Fruit fly (Drosophila melanogaster) whole organism, wandering third instar larva: ENCODE measurements around the gene RtcB.

ENCODE experiments used
- Abd-B ChIP-seq: fragments of >200 bp; optimal IDR thresholded peaks from 2 replicates; lab custom pipeline; 2017; ENCODE audit warnings: missing biosample characterization, missing genetic modification characterization
- CG32264 ChIP-seq: fragments of 200-800 bp; sonication (Bioruptor generic); optimal IDR thresholded peaks from 2 replicates; lab custom pipeline; 2016; ENCODE audit warnings: missing biosample characterization, missing genetic modification characterization
- CG9705 ChIP-seq: fragments of 200-800 bp; sonication (Bioruptor generic); optimal IDR thresholded peaks from 2 replicates; lab custom pipeline; 2018; ENCODE audit warnings: missing biosample characterization, mild to moderate bottlenecking, missing genetic modification characterization
- CrebA ChIP-seq: fragments of 200-800 bp; sonication (Bioruptor generic); optimal IDR thresholded peaks from 2 replicates; lab custom pipeline; 2016; ENCODE audit warnings: missing biosample characterization, mild to moderate bottlenecking, missing genetic modification characterization, borderline replicate concordance
- Dfd ChIP-seq: fragments of >200 bp; optimal IDR thresholded peaks from 2 replicates; lab custom pipeline; 2017; ENCODE audit warnings: missing biosample characterization, missing genetic modification characterization
- Dif ChIP-seq: fragments of 200-275, 200-300 bp; sonication (Bioruptor generic); optimal IDR thresholded peaks from 2 replicates; lab custom pipeline; 2018; ENCODE audit warnings: missing biosample characterization, missing genetic modification characterization; ENCODE audit not compliant: partially characterized antibody
- GATAd ChIP-seq: sonication (Bioruptor generic); optimal IDR thresholded peaks from 2 replicates; lab custom pipeline; 2016; ENCODE audit warnings: missing biosample characterization, missing genetic modification characterization
- HLH106 ChIP-seq: fragments of 200-800 bp; optimal IDR thresholded peaks from 3 replicates; lab custom pipeline; 2019; ENCODE audit warnings: missing biosample characterization, mild to moderate bottlenecking, missing genetic modification characterization, moderate library complexity
- Hnf4 ChIP-seq: fragments of 200-800 bp; sonication (Bioruptor generic); optimal IDR thresholded peaks from 2 replicates; lab custom pipeline; 2016; ENCODE audit warnings: missing biosample characterization, mild to moderate bottlenecking, missing genetic modification characterization
- Hr78 ChIP-seq: fragments of >200 bp; optimal IDR thresholded peaks from 2 replicates; lab custom pipeline; 2017; ENCODE audit warnings: missing biosample characterization, missing genetic modification characterization
- Hr83 ChIP-seq: fragments of 200-300 bp; sonication (Bioruptor generic); optimal IDR thresholded peaks from 2 replicates; lab custom pipeline; 2016; ENCODE audit warnings: missing biosample characterization, mild to moderate bottlenecking, missing genetic modification characterization, moderate library complexity; ENCODE audit not compliant: poor library complexity, severe bottlenecking
- Jra ChIP-seq: sonication (Bioruptor generic); optimal IDR thresholded peaks from 2 replicates; lab custom pipeline; 2016; ENCODE audit warnings: missing biosample characterization, missing genetic modification characterization
- Mio ChIP-seq: sonication (Bioruptor generic); optimal IDR thresholded peaks from 2 replicates; lab custom pipeline; 2016; ENCODE audit warnings: missing biosample characterization, missing genetic modification characterization
- Myc ChIP-seq: fragments of >200 bp; optimal IDR thresholded peaks from 2 replicates; lab custom pipeline; 2017
- N ChIP-seq: fragments of >200 bp; optimal IDR thresholded peaks from 2 replicates; lab custom pipeline; 2018; ENCODE audit warnings: missing biosample characterization, missing external identifiers, missing genetic modification characterization
- OdsH ChIP-seq: fragments of 200-800 bp; sonication (Bioruptor generic); optimal IDR thresholded peaks from 2 replicates; lab custom pipeline; 2016; ENCODE audit warnings: missing biosample characterization, mild to moderate bottlenecking, missing genetic modification characterization
- Rel ChIP-seq, 2 experiments: fragments of 200-800 bp; sonication (Bioruptor generic) in 1 of 2; optimal IDR thresholded peaks; 2 replicates in 1 of 2; 3 replicates in 1 of 2; lab custom pipeline; 2016 to 2019; ENCODE audit warnings: mild to moderate bottlenecking in 2 of 2, missing biosample characterization in 2 of 2, missing genetic modification characterization in 2 of 2, moderate library complexity in 1 of 2
- Sp1 ChIP-seq: fragments of 200-800 bp; sonication (Bioruptor generic); optimal IDR thresholded peaks from 3 replicates; lab custom pipeline; 2019; ENCODE audit warnings: missing biosample characterization, mild to moderate bottlenecking, missing genetic modification characterization, moderate library complexity
- Vsx2 ChIP-seq: fragments of 200-300, 225-300 bp; sonication (Bioruptor generic); optimal IDR thresholded peaks from 2 replicates; lab custom pipeline; 2018; ENCODE audit warnings: missing biosample characterization, missing genetic modification characterization; ENCODE audit not compliant: partially characterized antibody
- br ChIP-seq: fragments of 200-800 bp; sonication (Bioruptor generic); optimal IDR thresholded peaks from 2 replicates; lab custom pipeline; 2016; ENCODE audit warnings: missing biosample characterization, missing genetic modification characterization
- brk ChIP-seq: fragments of 200-800 bp; sonication (Bioruptor generic); optimal IDR thresholded peaks from 2 replicates; lab custom pipeline; 2016; ENCODE audit warnings: missing biosample characterization, mild to moderate bottlenecking, missing genetic modification characterization
- dl ChIP-seq, 2 experiments: fragments of 175-275, 200-275 bp in 1 of 2; fragments of 200-275 bp in 1 of 2; sonication (Bioruptor generic); optimal IDR thresholded peaks; lab custom pipeline; 2018; ENCODE audit warnings: mild to moderate bottlenecking in 2 of 2, missing biosample characterization in 2 of 2, missing genetic modification characterization in 2 of 2, moderate library complexity in 2 of 2; ENCODE audit not compliant: partially characterized antibody in 2 of 2, insufficient read depth in 1 of 2
- dmrt93B ChIP-seq: fragments of 200-800 bp; sonication (Bioruptor generic); optimal IDR thresholded peaks from 2 replicates; lab custom pipeline; 2018; ENCODE audit warnings: missing biosample characterization, mild to moderate bottlenecking, missing genetic modification characterization
- dsf ChIP-seq: sonication (Bioruptor generic); optimal IDR thresholded peaks from 2 replicates; lab custom pipeline; 2016; ENCODE audit warnings: missing biosample characterization, missing genetic modification characterization, borderline replicate concordance
- ey ChIP-seq: fragments of 200-800 bp; sonication (Bioruptor generic); optimal IDR thresholded peaks from 2 replicates; lab custom pipeline; 2016; ENCODE audit warnings: missing biosample characterization, missing genetic modification characterization
- foxo ChIP-seq, 2 experiments: fragments of 200-800 bp; sonication (Bioruptor generic); optimal IDR thresholded peaks; 2 replicates in 1 of 2; 3 replicates in 1 of 2; lab custom pipeline; 2016 to 2017; ENCODE audit warnings: missing biosample characterization in 2 of 2, missing genetic modification characterization in 2 of 2
- fru ChIP-seq: fragments of 200-800 bp; sonication (Bioruptor generic); optimal IDR thresholded peaks from 3 replicates; lab custom pipeline; 2016; ENCODE audit warnings: missing biosample characterization, mild to moderate bottlenecking, missing genetic modification characterization
- h ChIP-seq: fragments of 200-800 bp; sonication (Bioruptor generic); optimal IDR thresholded peaks from 3 replicates; lab custom pipeline; 2016; ENCODE audit warnings: missing biosample characterization, mild to moderate bottlenecking, missing genetic modification characterization
- jim ChIP-seq: fragments of 175-275, 200-325 bp; sonication (Bioruptor generic); optimal IDR thresholded peaks from 2 replicates; lab custom pipeline; 2016; ENCODE audit warnings: missing biosample characterization, mild to moderate bottlenecking, missing genetic modification characterization
- lola ChIP-seq: fragments of >200 bp; optimal IDR thresholded peaks from 2 replicates; lab custom pipeline; 2017; ENCODE audit warnings: missing biosample characterization, missing genetic modification characterization
- pan ChIP-seq: fragments of >200 bp; optimal IDR thresholded peaks from 2 replicates; lab custom pipeline; 2017
- psq ChIP-seq: fragments of 200-800 bp; sonication (Bioruptor generic); optimal IDR thresholded peaks from 3 replicates; lab custom pipeline; 2017; ENCODE audit warnings: missing biosample characterization, mild to moderate bottlenecking, missing genetic modification characterization, moderate library complexity
- rgr ChIP-seq: fragments of 200-800 bp; sonication (Bioruptor generic); optimal IDR thresholded peaks from 3 replicates; lab custom pipeline; 2016; ENCODE audit warnings: missing biosample characterization, mild to moderate bottlenecking, missing genetic modification characterization
- sage ChIP-seq: fragments of 200-800 bp; sonication (Bioruptor generic); optimal IDR thresholded peaks from 2 replicates; lab custom pipeline; 2016; ENCODE audit warnings: missing biosample characterization, mild to moderate bottlenecking, missing genetic modification characterization
- sv ChIP-seq: fragments of 200-800 bp; sonication (Bioruptor generic); optimal IDR thresholded peaks from 3 replicates; lab custom pipeline; 2016; ENCODE audit warnings: missing biosample characterization, missing genetic modification characterization
- tai ChIP-seq: sonication (Bioruptor generic); optimal IDR thresholded peaks from 2 replicates; lab custom pipeline; 2016; ENCODE audit warnings: missing biosample characterization, missing genetic modification characterization
- usp ChIP-seq: fragments of >200 bp; optimal IDR thresholded peaks from 2 replicates; lab custom pipeline; 2017; ENCODE audit warnings: missing biosample characterization, missing genetic modification characterization
- woc ChIP-seq: sonication (Bioruptor generic); optimal IDR thresholded peaks from 2 replicates; lab custom pipeline; 2016; ENCODE audit warnings: missing biosample characterization, mild to moderate bottlenecking, missing genetic modification characterization

RtcB gene

dm6 chr2L:19453381-19453780, 22.9 kb downstream of the RtcB start, which contains the start of gene Top2:
Gene Top2, minus strand, starts transcription at chr2L:19453490.
- peak; percentile 6 for TF ChIP-seq woc (GFP tag; lab: Kevin White, UChicago)
- TF ChIP-seq Hnf4: peak; percentile 66
- no peak for TF ChIP-seq CG9705 (GFP tag; lab: Kevin White, UChicago)
- peak; percentile 60 for TF ChIP-seq h (GFP tag; lab: Kevin White, UChicago)
- no peak for TF ChIP-seq brk (GFP tag; lab: Kevin White, UChicago)
- peak; percentile 69 for TF ChIP-seq Hr83 (GFP tag; lab: Kevin White, UChicago)
- TF ChIP-seq tai (GFP tag; lab: Kevin White, UChicago): no peak
- peak in 1 of 2 experiments; percentile 23 for TF ChIP-seq foxo (GFP tag; optimal IDR thresholded peaks at IDR 0.05; lab: Kevin White, UChicago)
- TF ChIP-seq N (GFP tag; lab: Kevin White, UChicago): no peak
- peak; percentile 16 for TF ChIP-seq Jra (GFP tag; lab: Kevin White, UChicago)
- TF ChIP-seq ey: no peak
- TF ChIP-seq Vsx2 (GFP tag; lab: Kevin White, UChicago): peak; percentile 9
- peak; percentile 7 for TF ChIP-seq rgr
- TF ChIP-seq Rel (GFP tag; optimal IDR thresholded peaks at IDR 0.05; lab: Kevin White, UChicago): no peak
- peak; percentile 29 for TF ChIP-seq Rel (tag; optimal IDR thresholded peaks at IDR 0.05; lab: Kevin White, UChicago)
- TF ChIP-seq fru (GFP tag; lab: Kevin White, UChicago): no peak
- TF ChIP-seq HLH106 (tag; lab: Kevin White, UChicago): peak; percentile 32

DNA sequence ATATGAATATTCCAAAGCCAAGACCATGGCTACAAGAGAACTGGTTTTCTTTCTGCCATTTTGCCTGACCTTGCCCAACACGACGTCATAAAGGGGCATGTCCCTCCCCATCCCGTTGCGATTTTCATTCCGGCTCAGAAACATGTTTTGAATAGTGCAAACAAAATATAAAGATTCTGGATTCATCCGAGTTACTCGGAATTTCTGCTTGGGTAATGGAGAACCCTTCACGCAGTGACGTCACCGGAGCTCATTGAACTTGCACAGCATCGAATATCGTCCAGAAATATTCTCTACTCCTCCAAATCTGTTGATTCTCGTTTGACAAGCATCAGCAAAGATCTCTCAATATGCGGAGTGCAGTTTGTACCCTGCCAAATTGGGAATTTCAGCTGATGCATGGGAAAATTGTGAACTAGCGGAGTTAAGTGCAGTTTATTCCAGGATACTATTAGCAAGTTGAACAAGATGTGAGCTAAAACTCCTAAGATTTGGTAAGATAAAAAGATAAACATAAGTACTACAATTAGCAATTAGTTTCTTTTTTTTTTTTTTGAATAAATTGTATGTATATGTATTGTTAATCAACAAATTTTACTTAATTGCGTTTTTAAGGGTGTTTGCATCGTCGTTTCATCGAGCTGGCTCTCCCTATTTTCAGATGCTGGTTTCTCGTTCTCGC, 23.8 kb downstream of the RtcB start, which contains the start of gene CG10026:
Gene CG10026, plus strand, starts transcription at position 187 of the 682 bp plus-strand sequence.
- TF ChIP-seq Hr78: no peak
- peak; percentile 59 for TF ChIP-seq ey
- TF ChIP-seq br (GFP tag; lab: Kevin White, UChicago): peak; percentile 59
- TF ChIP-seq dmrt93B: no peak
- TF ChIP-seq Dfd (GFP tag; lab: Kevin White, UChicago): no peak
- no peak for TF ChIP-seq sage (GFP tag; lab: Kevin White, UChicago)
- TF ChIP-seq h (GFP tag; lab: Kevin White, UChicago): peak; percentile 25
- TF ChIP-seq lola (GFP tag; lab: Kevin White, UChicago): no peak
- no peak for TF ChIP-seq usp (GFP tag; lab: Kevin White, UChicago)
- TF ChIP-seq Hr83 (GFP tag; lab: Kevin White, UChicago): no peak
- no peak for TF ChIP-seq Rel (GFP tag; optimal IDR thresholded peaks at IDR 0.05; lab: Kevin White, UChicago)
- no peak for TF ChIP-seq Rel (tag; optimal IDR thresholded peaks at IDR 0.05; lab: Kevin White, UChicago)
- TF ChIP-seq Hnf4: no peak
- TF ChIP-seq Sp1 (GFP tag; lab: Kevin White, UChicago): peak; percentile 51
- TF ChIP-seq pan: no peak
- TF ChIP-seq psq (GFP tag; lab: Kevin White, UChicago): peak; percentile 61
- no peak for TF ChIP-seq jim (GFP tag; lab: Kevin White, UChicago)
- TF ChIP-seq N (GFP tag; lab: Kevin White, UChicago): no peak
- TF ChIP-seq fru (GFP tag; lab: Kevin White, UChicago): peak; percentile 52
- peak; percentile 31 for TF ChIP-seq woc (GFP tag; lab: Kevin White, UChicago)
- TF ChIP-seq Mio (GFP tag; lab: Kevin White, UChicago): no peak
- TF ChIP-seq OdsH (GFP tag; lab: Kevin White, UChicago): peak; percentile 58
- TF ChIP-seq CG32264: no peak
- TF ChIP-seq Dif (GFP tag; lab: Kevin White, UChicago): peak; percentile 34
- TF ChIP-seq CrebA (GFP tag; lab: Kevin White, UChicago): no peak
- no peak for TF ChIP-seq Abd-B (GFP tag; lab: Kevin White, UChicago)
- TF ChIP-seq tai (GFP tag; lab: Kevin White, UChicago): no peak
- peak; percentile 62 for TF ChIP-seq rgr
- TF ChIP-seq Vsx2 (GFP tag; lab: Kevin White, UChicago): no peak
- TF ChIP-seq sv (GFP tag; lab: Kevin White, UChicago): no peak
- no peak for TF ChIP-seq dsf (GFP tag; lab: Kevin White, UChicago)
- TF ChIP-seq brk (GFP tag; lab: Kevin White, UChicago): no peak
- no peak for TF ChIP-seq GATAd (GFP tag; lab: Kevin White, UChicago)
- TF ChIP-seq foxo (GFP tag; optimal IDR thresholded peaks at IDR 0.05; lab: Kevin White, UChicago): peak in 1 of 2 experiments; percentile 16
- TF ChIP-seq dl (GFP tag; optimal IDR thresholded peaks at IDR 0.05; lab: Kevin White, UChicago; ENCODE audit: insufficient read depth in 1 of 2, partially characterized antibody in 2 of 2): no peak
- no peak for TF ChIP-seq Jra (GFP tag; lab: Kevin White, UChicago)
- peak; percentile 53 for TF ChIP-seq HLH106 (tag; lab: Kevin White, UChicago)
- no peak for TF ChIP-seq CG9705 (GFP tag; lab: Kevin White, UChicago)
- no peak for TF ChIP-seq Myc (lab: Kevin White, UChicago)
